Worm (Caenorhabditis elegans): ENCODE results near the gene F33C8.4.

- TF ChIP-seq unc-62 (GFP tag; optimal IDR thresholded peaks at IDR 0.05) (no peak), hsf-1 (GFP tag; IDR thresholded peaks at IDR 0.05) (no peak), Y56A3A.18 (GFP tag; IDR thresholded peaks at IDR 0.05) (no peak), attf-5 (GFP tag; optimal IDR thresholded peaks at IDR 0.05) (no peak), ztf-18 (tag; optimal IDR thresholded peaks at IDR 0.05) (no peak), nfya-1 (tag; optimal IDR thresholded peaks at IDR 0.05; ENCODE audit: borderline replicate concordance, insufficient read depth) (no peak), snpc-4 (GFP tag; optimal IDR thresholded peaks at IDR 0.05) (no peak), snpc-4 (tag; optimal IDR thresholded peaks at IDR 0.05) (no peak), xnd-1 (tag; optimal IDR thresholded peaks at IDR 0.05) (no peak)
Observed at ce11 chrX:14684406-14684927, 47.6 kb upstream of the F33C8.4 start, which contains the start of gene csq-1.

Measured in whole organism, young adult.